Worm (Caenorhabditis elegans) whole organism, L4/young adult: ENCODE data around the gene F14H8.5.

Source experiments
- W03F9.2 ChIP-seq: fragments of 150-350 bp; optimal IDR thresholded peaks from 2 replicates; lab custom pipeline; 2014; ENCODE audit warnings: missing biosample characterization, missing genetic modification characterization
- dao-5 ChIP-seq: sonication (generic microtip); optimal IDR thresholded peaks from 2 replicates; lab custom pipeline; 2016; ENCODE audit warnings: missing genotype, missing genetic modification characterization, moderate library complexity, missing compliant biosample characterization
- him-1 ChIP-seq: sonication (generic microtip); optimal IDR thresholded peaks from 2 replicates; lab custom pipeline; 2016; ENCODE audit warnings: missing genotype, missing genetic modification reagents, missing genetic modification characterization, missing compliant biosample characterization

Gene F14H8.5

ce11 chrV:15065837-15066348 is 45.1 kb downstream of the F14H8.5 start, which contains the start of gene otub-1:
Gene otub-1 (plus strand): TSS chrV:15066298.
- TF ChIP-seq him-1 (tag; lab: Kevin White, UChicago) (no peak), dao-5 (no peak)

- no peak for TF ChIP-seq him-1 (tag; lab: Kevin White, UChicago)
- no peak for TF ChIP-seq W03F9.2
- no peak for TF ChIP-seq dao-5
Measured at ce11 chrV:15067165-15067564, 46.3 kb downstream of the F14H8.5 start, which contains the start of gene C25D7.10. Gene C25D7.10 (plus strand): TSS chrV:15067465.

ce11 chrV:15068378-15068777 is 47.5 kb downstream of the F14H8.5 start, which contains the start of gene dnj-3:
Gene dnj-3 (plus strand): TSS chrV:15068678.
- no peak for TF ChIP-seq W03F9.2
- TF ChIP-seq dao-5: no peak
- no peak for TF ChIP-seq him-1 (tag; lab: Kevin White, UChicago)

ce11 chrV:15069435-15069985 is 48.7 kb downstream of the F14H8.5 start:
- TF ChIP-seq W03F9.2 (no peak), him-1 (tag; lab: Kevin White, UChicago) (no peak), dao-5 (no peak)

ce11 chrV:15071015-15071810 is 50.4 kb downstream of the F14H8.5 start, which contains the start of gene unc-76:
Gene unc-76 (plus strand): TSS chrV:15071760.
- TF ChIP-seq W03F9.2 (no peak), him-1 (tag; lab: Kevin White, UChicago) (peak; percentile 68), dao-5 (no peak)
